Worm (Caenorhabditis elegans): ENCODE measurements around the gene F10E7.9.

Gene F10E7.9

ce11 chrII:7109956-7110355, at the start of gene F10E7.9:
Gene F10E7.9 (minus strand): TSS chrII:7110056.
- no peak for TF ChIP-seq mls-2 (tag; optimal IDR thresholded peaks at IDR 0.05)

DNA sequence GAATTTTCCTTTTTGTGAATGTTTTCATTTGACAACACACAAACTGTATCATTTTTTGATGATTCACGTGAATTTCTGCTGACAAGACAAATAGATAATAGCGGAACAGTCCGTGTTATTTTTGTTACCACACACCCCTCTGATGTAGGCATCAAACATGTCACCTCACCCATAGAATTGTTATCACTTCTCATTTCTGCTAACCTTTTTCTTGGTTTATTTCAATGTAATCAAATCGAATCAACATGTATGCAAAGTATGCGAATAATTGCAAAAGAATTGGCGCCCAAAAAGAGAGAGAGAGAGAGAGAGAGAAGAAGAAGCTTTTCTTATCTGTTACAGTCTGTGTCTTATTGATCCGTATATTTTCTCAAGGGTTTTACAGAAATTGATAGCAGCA, 47.6 kb upstream of the F10E7.9 start:
- TF ChIP-seq hlh-1 (tag; optimal IDR thresholded peaks at IDR 0.05) (no peak), unc-39 (tag; optimal IDR thresholded peaks at IDR 0.05) (no peak), cnd-1 (tag; optimal IDR thresholded peaks at IDR 0.05) (no peak), sem-2 (GFP tag; optimal IDR thresholded peaks at IDR 0.05) (no peak), elt-1 (tag; optimal IDR thresholded peaks at IDR 0.05; ENCODE audit: borderline replicate concordance, insufficient read depth) (no peak), mep-1 (tag; optimal IDR thresholded peaks at IDR 0.05) (no peak), nhr-2 (tag; optimal IDR thresholded peaks at IDR 0.05) (no peak), ztf-11 (tag; optimal IDR thresholded peaks at IDR 0.05) (no peak), nhr-237 (tag; optimal IDR thresholded peaks at IDR 0.05) (no peak), mab-5 (tag; optimal IDR thresholded peaks at IDR 0.05) (no peak), unc-62 (GFP tag; optimal IDR thresholded peaks at IDR 0.05) (no peak), unc-120 (tag; optimal IDR thresholded peaks at IDR 0.05; ENCODE audit: poor library complexity, severe bottlenecking) (no peak)

- peak; percentile 31 for TF ChIP-seq hlh-1 (tag; optimal IDR thresholded peaks at IDR 0.05)
- no peak for TF ChIP-seq unc-62 (GFP tag; optimal IDR thresholded peaks at IDR 0.05)
These were observed 45.5 kb upstream of the F10E7.9 start, which contains the start of gene C27H5.2 for ce11 chrII:7155392-7155791. Gene C27H5.2 (plus strand): TSS chrII:7155581.

DNA sequence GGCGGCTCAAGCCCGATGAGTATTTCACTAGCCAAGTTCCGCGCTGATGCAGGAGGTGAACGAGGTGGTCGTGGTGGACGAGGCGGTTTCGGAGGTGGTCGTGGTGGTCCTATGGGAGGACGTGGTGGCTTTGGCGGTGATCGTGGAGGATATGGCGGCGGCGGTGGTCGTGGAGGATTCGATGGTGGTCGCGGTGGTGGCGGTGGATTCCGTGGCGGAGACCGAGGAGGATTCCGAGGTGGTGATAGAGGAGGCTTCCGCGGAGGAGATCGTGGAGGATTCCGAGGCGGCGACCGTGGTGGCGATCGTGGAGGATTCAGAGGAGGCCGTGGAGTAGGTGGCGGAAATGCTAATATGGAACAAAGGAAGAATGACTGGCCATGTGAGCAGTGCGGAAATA, 44.9 kb upstream of the F10E7.9 start:
- TF ChIP-seq elt-3 (tag; optimal IDR thresholded peaks at IDR 0.05) (no peak), unc-62 (GFP tag; optimal IDR thresholded peaks at IDR 0.05) (no peak), nhr-76 (tag; optimal IDR thresholded peaks at IDR 0.05) (no peak), lsy-2 (tag; optimal IDR thresholded peaks at IDR 0.05) (no peak), nhr-2 (tag; optimal IDR thresholded peaks at IDR 0.05) (no peak), nhr-28 (tag; optimal IDR thresholded peaks at IDR 0.05) (no peak), hlh-1 (tag; optimal IDR thresholded peaks at IDR 0.05) (no peak), nhr-237 (tag; optimal IDR thresholded peaks at IDR 0.05) (no peak), ces-1 (GFP tag; optimal IDR thresholded peaks at IDR 0.05) (no peak), unc-39 (tag; optimal IDR thresholded peaks at IDR 0.05) (no peak), lin-32 (GFP tag; optimal IDR thresholded peaks at IDR 0.05) (no peak), ceh-83 (GFP tag; optimal IDR thresholded peaks at IDR 0.05) (no peak), mls-2 (tag; optimal IDR thresholded peaks at IDR 0.05) (no peak), M03D4.4 (tag; optimal IDR thresholded peaks at IDR 0.05) (no peak), pha-4 (tag; optimal IDR thresholded peaks at IDR 0.05) (no peak), sptf-1 (tag; optimal IDR thresholded peaks at IDR 0.05) (no peak), cnd-1 (tag; optimal IDR thresholded peaks at IDR 0.05) (no peak)

DNA sequence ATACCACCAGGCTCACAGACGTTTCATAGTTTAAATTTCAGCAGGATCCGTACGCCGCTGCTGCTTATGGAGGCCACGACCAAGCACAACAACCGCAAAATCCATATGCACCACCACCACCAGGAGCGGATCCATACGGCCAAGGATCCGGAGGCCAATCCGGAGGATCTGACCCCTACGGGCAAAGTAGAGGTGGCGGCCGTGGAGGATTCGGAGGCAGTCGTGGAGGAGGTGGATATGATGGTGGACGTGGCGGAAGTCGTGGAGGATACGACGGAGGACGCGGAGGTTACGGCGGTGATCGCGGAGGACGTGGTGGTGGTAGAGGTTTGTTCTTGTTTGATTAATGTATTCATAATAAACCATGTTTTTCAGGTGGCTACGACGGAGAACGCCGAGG, 43.2 kb upstream of the F10E7.9 start:
- TF ChIP-seq sptf-1 (tag; optimal IDR thresholded peaks at IDR 0.05), result peak; percentile 1

DNA sequence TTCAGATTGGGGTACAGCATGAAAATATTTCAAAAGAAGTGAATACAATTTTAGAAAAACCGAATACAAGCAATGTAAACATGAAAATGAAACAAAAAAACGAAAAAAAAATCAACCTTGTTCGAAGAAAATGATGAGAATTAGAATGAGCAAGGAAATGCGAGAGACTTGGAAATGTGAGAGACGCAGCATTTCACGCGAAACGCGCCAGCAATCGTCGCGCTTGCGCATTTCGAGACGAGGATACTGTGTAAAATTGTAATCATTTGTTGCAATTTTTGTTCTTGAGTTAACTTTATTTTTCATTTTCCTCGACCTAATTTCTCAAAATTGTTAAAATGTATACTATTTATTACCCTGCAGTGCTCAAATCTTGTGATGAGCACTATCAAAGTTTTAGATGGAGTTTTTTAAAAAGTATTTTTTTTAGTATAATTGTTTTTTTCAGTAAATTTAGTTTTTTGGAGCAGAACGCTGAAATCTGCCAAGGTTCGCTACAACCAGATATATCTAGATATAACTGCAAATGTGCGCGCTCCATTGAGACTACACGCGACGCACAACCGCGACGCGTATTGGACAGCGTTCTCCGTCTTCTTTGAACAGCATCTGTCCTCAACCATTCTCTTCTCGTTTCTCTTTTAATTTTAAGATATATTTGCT, 42.2 kb upstream of the F10E7.9 start, which contains the start of gene fust-1:
fust-1 (plus strand) TSS at position 613 of the 663 bp plus-strand sequence.
- TF ChIP-seq hlh-1 (tag; optimal IDR thresholded peaks at IDR 0.05) (peak; percentile 43), ceh-43 (GFP tag; optimal IDR thresholded peaks at IDR 0.05) (peak; percentile 68), elt-3 (tag; optimal IDR thresholded peaks at IDR 0.05) (peak; percentile 31), snpc-4 (tag; optimal IDR thresholded peaks at IDR 0.05) (no peak), nhr-12 (tag; optimal IDR thresholded peaks at IDR 0.05) (peak; percentile 36), unc-120 (tag; optimal IDR thresholded peaks at IDR 0.05; ENCODE audit: poor library complexity, severe bottlenecking) (peak; percentile 37), unc-62 (GFP tag; optimal IDR thresholded peaks at IDR 0.05) (peak; percentile 14), flh-1 (GFP tag; optimal IDR thresholded peaks at IDR 0.05) (no peak), blmp-1 (tag; optimal IDR thresholded peaks at IDR 0.05) (peak; percentile 32), sptf-1 (tag; optimal IDR thresholded peaks at IDR 0.05) (peak; percentile 87), ceh-83 (GFP tag; optimal IDR thresholded peaks at IDR 0.05) (peak; percentile 42), drap-1 (GFP tag; optimal IDR thresholded peaks at IDR 0.05) (peak; percentile 75), unc-39 (tag; optimal IDR thresholded peaks at IDR 0.05) (no peak), lsy-2 (tag; optimal IDR thresholded peaks at IDR 0.05) (peak; percentile 93), pha-4 (tag; optimal IDR thresholded peaks at IDR 0.05) (peak; percentile 97), nhr-28 (tag; optimal IDR thresholded peaks at IDR 0.05) (no peak), cnd-1 (tag; optimal IDR thresholded peaks at IDR 0.05) (peak; percentile 71), mep-1 (tag; optimal IDR thresholded peaks at IDR 0.05) (peak; percentile 98), M03D4.4 (tag; optimal IDR thresholded peaks at IDR 0.05) (peak; percentile 74), mab-5 (tag; optimal IDR thresholded peaks at IDR 0.05) (no peak), nhr-2 (tag; optimal IDR thresholded peaks at IDR 0.05) (peak; percentile 66), elt-1 (tag; optimal IDR thresholded peaks at IDR 0.05; ENCODE audit: borderline replicate concordance, insufficient read depth) (no peak), lin-13 (tag; optimal IDR thresholded peaks at IDR 0.05) (peak; percentile 94), ceh-39 (tag; optimal IDR thresholded peaks at IDR 0.05) (peak; percentile 48), ztf-11 (tag; optimal IDR thresholded peaks at IDR 0.05) (peak; percentile 32), ces-1 (GFP tag; optimal IDR thresholded peaks at IDR 0.05) (peak; percentile 74), ham-2 (GFP tag; optimal IDR thresholded peaks at IDR 0.05) (no peak), nhr-76 (tag; optimal IDR thresholded peaks at IDR 0.05) (no peak), lin-32 (GFP tag; optimal IDR thresholded peaks at IDR 0.05) (peak; percentile 20), zip-8 (tag; optimal IDR thresholded peaks at IDR 0.05) (no peak), nhr-237 (tag; optimal IDR thresholded peaks at IDR 0.05) (peak; percentile 92), tbx-8 (GFP tag; optimal IDR thresholded peaks at IDR 0.05) (peak; percentile 19), mls-2 (tag; optimal IDR thresholded peaks at IDR 0.05) (peak; percentile 82), sem-2 (GFP tag; optimal IDR thresholded peaks at IDR 0.05) (peak; percentile 52), bed-3 (GFP tag; optimal IDR thresholded peaks at IDR 0.05) (peak; percentile 32)

Data from whole organism, mixed stage, embryonic.